Worm (Caenorhabditis elegans): Measurements from ENCODE around the gene Y47D3A.34.

The Y47D3A.34 gene

DNA sequence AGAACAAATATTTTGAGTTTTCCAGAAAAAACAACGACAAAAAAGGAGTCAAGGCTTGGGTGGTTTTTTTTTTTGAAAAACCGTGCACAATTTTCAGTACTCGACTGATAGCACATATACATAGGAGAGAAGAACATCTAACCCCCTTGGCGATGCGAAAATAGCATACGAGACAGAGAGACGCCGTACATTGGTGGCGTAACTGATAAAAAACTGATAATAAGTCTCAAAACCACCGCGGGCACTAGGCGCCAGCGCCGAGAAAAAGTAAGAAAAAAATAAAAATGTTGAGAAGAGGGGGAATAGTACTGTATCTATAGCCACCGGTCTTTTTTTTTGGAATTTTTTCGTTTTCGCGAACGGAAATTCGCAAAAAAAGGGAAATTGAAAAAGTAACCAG, 39.1 kb downstream of the Y47D3A.34 start:
- TF ChIP-seq elt-2 (tag; optimal IDR thresholded peaks at IDR 0.05) (peak; percentile 14), sptf-1 (tag; optimal IDR thresholded peaks at IDR 0.05) (no peak), ceh-88 (GFP tag; IDR thresholded peaks at IDR 0.05) (no peak)

DNA sequence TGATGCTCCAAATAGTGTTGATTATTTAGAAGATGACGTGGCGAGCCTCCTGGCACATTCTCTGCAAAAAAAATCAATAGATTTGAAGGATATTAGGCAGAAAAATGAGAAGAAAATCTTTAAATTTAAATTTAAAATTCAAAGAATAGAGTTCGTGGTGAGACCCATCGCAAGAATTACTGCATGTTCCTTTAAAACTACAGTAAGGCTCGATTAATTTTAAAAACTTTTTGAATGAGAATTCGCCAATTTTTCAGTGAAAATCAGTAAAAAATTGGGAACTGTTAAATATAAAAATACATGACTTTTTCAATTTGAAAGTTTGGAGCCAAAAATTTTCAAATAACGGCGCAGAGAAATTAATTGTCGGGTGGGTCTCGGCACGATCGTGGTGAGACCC, 39.5 kb downstream of the Y47D3A.34 start, which contains the start of gene tra-1:
tra-1 (minus strand) TSS at position 62 of the 400 bp plus-strand sequence.
- peak; percentile 24 for TF ChIP-seq nhr-85 (tag)
- TF ChIP-seq dsc-1 (tag; optimal IDR thresholded peaks at IDR 0.05), result no peak

DNA sequence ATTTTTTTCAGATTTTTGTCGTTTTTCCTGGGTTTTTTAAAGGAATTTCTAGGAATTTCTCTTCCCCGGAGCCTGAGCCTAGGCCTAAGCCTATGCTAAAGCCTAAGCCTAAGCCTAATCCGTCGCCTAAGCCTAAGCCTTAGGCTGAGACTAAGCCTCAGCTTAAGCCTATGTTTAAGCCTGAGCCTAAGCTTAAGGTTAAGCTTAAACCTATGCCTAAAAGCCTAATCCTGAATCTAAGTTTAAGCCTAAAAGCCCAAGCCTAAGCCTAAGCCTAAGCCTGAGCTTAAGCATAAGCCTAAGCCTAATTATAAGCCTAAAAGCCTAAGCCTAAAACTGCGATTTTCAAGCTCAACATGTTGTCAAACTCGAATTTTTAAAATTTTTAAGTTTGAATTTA, 40.5 kb downstream of the Y47D3A.34 start:
- no peak for TF ChIP-seq lir-3 (tag; optimal IDR thresholded peaks at IDR 0.05; ENCODE audit: poor library complexity)
- TF ChIP-seq zag-1 (tag; optimal IDR thresholded peaks at IDR 0.05), result no peak
- no peak for TF ChIP-seq pqm-1 (tag; optimal IDR thresholded peaks at IDR 0.05)
- TF ChIP-seq pag-3 (tag; optimal IDR thresholded peaks at IDR 0.05; ENCODE audit: borderline replicate concordance, insufficient read depth), result no peak
- TF ChIP-seq fkh-8 (tag; optimal IDR thresholded peaks at IDR 0.05), result no peak
- no peak for TF ChIP-seq dpl-1 (GFP tag; optimal IDR thresholded peaks at IDR 0.05)
- TF ChIP-seq ceh-82 (tag; optimal IDR thresholded peaks at IDR 0.05), result no peak

DNA sequence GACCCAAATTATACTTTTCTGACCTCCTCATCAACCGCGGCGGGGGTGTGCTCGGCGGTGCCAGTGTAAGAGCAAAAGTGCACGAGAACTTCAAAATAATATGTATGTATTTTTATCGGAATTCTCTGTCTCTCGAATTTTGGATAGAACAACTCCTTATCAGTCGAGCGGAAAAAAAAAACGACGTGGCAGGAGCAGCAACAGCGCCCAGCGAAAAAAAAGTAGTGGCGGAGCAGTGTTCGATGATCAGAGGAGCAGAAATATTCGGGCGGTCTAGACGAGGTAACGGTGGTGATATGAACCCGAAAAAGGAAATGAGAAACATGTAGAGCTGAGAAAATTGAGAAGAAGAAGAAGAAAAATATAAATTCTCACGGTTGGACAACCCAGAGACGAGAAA, 41.4 kb downstream of the Y47D3A.34 start:
- TF ChIP-seq ama-1 (optimal IDR thresholded peaks at IDR 0.05) (no peak), unc-30 (tag; optimal IDR thresholded peaks at IDR 0.05) (no peak), ceh-63 (GFP tag; optimal IDR thresholded peaks at IDR 0.05) (no peak)

DNA sequence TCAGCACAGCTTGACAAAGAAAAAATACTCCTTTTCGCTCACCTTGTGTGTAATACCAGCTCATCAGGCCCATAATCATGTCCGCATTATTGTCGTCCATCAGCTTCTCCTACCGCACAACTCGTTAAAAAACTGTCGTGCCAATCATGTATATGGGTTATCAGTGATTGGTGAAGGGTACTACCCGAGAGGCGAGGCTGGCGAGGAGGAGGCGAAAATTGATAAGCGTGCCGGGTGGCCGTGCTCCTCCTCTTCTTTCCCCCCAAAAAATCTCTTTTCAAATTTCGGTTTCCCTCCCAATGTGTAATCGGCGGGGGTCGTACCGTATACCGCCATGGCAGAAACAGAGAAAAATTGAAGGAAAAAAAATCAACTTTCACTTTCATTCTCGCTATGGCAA, 46.5 kb downstream of the Y47D3A.34 start:
- TF ChIP-seq mdl-1 (tag; optimal IDR thresholded peaks at IDR 0.05) (no peak), lin-15B (tag; optimal IDR thresholded peaks at IDR 0.05) (no peak), zag-1 (tag; optimal IDR thresholded peaks at IDR 0.05) (no peak), xbp-1 (tag; optimal IDR thresholded peaks at IDR 0.05) (no peak), C16A3.4 (tag; optimal IDR thresholded peaks at IDR 0.05) (no peak), fkh-8 (tag; optimal IDR thresholded peaks at IDR 0.05) (no peak), lin-14 (GFP tag; optimal IDR thresholded peaks at IDR 0.05) (no peak), hlh-17 (GFP tag; optimal IDR thresholded peaks at IDR 0.05; ENCODE audit: borderline replicate concordance) (no peak), aly-2 (tag; optimal IDR thresholded peaks at IDR 0.05) (no peak), jun-1 (tag; optimal IDR thresholded peaks at IDR 0.05) (no peak), elt-3 (tag; optimal IDR thresholded peaks at IDR 0.05) (no peak), isw-1 (GFP tag; IDR thresholded peaks at IDR 0.05) (no peak), unc-130 (tag; optimal IDR thresholded peaks at IDR 0.05) (no peak), fkh-10 (GFP tag; optimal IDR thresholded peaks at IDR 0.05) (no peak), nhr-20 (tag; optimal IDR thresholded peaks at IDR 0.05) (no peak)

DNA sequence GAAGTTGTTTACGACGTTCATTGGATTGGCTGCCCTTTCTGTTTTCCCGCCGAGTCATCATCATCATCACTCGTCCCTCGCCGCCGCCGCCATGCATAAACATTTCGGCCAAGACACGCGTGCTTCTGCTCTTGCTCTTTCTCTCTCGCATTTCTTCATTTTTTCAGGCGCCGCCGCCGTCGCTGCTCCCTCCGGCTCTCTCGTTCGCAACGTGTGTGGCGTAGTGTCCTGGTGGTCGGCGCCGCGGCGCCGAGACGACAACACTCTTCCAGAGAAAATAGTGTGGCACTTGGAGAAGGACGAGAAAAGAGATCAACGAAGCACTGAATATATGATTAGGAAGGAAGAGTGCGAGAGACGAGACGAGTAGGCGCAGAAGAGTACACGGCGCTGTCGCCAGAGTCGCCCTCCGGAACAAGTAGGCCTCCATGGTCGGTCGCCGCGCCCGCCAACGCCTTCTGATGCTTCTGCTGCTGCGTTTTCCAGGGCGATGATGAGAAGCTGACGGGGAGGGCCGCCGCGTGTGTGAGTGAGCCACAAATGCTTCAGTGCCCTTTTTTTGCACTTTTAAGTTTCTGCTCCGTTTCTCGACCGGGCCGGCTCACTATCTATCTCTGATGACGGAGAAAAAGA, 49.1 kb downstream of the Y47D3A.34 start:
- TF ChIP-seq sox-4 (tag; optimal IDR thresholded peaks at IDR 0.05) (no peak), vab-15 (tag; optimal IDR thresholded peaks at IDR 0.05) (no peak), lin-15B (tag; optimal IDR thresholded peaks at IDR 0.05) (no peak), egl-13 (tag; optimal IDR thresholded peaks at IDR 0.05) (peak; percentile 24), dsc-1 (tag; optimal IDR thresholded peaks at IDR 0.05) (peak; percentile 19), fkh-8 (tag; optimal IDR thresholded peaks at IDR 0.05) (peak; percentile 50), hlh-17 (GFP tag; optimal IDR thresholded peaks at IDR 0.05; ENCODE audit: borderline replicate concordance) (no peak), aly-2 (tag; optimal IDR thresholded peaks at IDR 0.05) (no peak), rnt-1 (tag; optimal IDR thresholded peaks at IDR 0.05) (peak; percentile 4), nhr-47 (tag; optimal IDR thresholded peaks at IDR 0.05) (peak; percentile 48), C34B4.2 (tag; optimal IDR thresholded peaks at IDR 0.05) (no peak), nhr-12 (tag; optimal IDR thresholded peaks at IDR 0.05) (no peak), snpc-4 (tag; optimal IDR thresholded peaks at IDR 0.05) (no peak), ceh-82 (tag; optimal IDR thresholded peaks at IDR 0.05) (peak in 1 of 3 experiments; percentile 44), lin-39 (tag; optimal IDR thresholded peaks at IDR 0.05) (no peak), lin-14 (GFP tag; optimal IDR thresholded peaks at IDR 0.05) (peak; percentile 94), alr-1 (tag; optimal IDR thresholded peaks at IDR 0.05; ENCODE audit: borderline replicate concordance) (no peak), swsn-7 (tag; optimal IDR thresholded peaks at IDR 0.05) (peak; percentile 26), F16B12.6 (tag; optimal IDR thresholded peaks at IDR 0.05) (no peak), ets-5 (GFP tag; IDR thresholded peaks at IDR 0.05) (no peak), nhr-71 (tag; optimal IDR thresholded peaks at IDR 0.05) (peak; percentile 39)
